Worm (Caenorhabditis elegans) whole organism, L4/young adult: ENCODE data around the gene C23H3.5.

Experiments
- dao-5 ChIP-seq: sonication (generic microtip); optimal IDR thresholded peaks from 2 replicates; lab custom pipeline; 2016; ENCODE audit warnings: missing genotype, missing genetic modification characterization, moderate library complexity, missing compliant biosample characterization
- him-1 ChIP-seq: sonication (generic microtip); optimal IDR thresholded peaks from 2 replicates; lab custom pipeline; 2016; ENCODE audit warnings: missing genotype, missing genetic modification reagents, missing genetic modification characterization, missing compliant biosample characterization

DNA sequence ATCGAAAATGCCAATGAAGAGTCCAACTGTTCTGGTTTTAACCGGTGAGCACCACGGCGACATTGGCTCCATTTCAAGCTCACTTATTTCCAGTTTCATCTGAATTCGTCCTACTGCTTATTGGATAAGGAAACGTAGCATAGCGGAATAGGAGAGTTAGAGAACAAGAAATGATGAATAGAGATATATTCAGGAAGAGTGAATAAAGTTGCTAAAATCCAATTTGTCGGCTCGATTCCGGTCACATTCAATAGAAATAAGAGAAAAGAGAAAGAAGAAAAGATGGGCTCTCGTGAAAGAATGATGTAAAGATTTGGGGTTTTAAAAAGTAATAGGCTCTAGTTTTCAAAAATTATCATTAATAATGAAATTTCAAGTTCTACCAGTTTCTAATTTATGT, 25.9 kb downstream of the C23H3.5 start:
- TF ChIP-seq him-1 (tag; lab: Kevin White, UChicago) (no peak), dao-5 (tag; lab: Kevin White, UChicago) (no peak)
